Fruit fly (Drosophila melanogaster): ENCODE data around the gene CG1607.
A peak's percentile ranks its signal among the peaks of the same experiment; 100 is the strongest.

dm6 chr3R:31405277-31406207 lies 23.6 kb downstream of the CG1607 start, which contains the start of gene PNPase:
- no peak for TF ChIP-seq CG11294 (GFP tag; IDR thresholded peaks at IDR 0.05)
- no peak for TF ChIP-seq CG32006 (GFP tag; optimal IDR thresholded peaks at IDR 0.05)
- no peak for TF ChIP-seq acj6 (GFP tag; optimal IDR thresholded peaks at IDR 0.05)
- TF ChIP-seq Ets96B (tag; optimal IDR thresholded peaks at IDR 0.05) = no peak
- peak; percentile 35 for TF ChIP-seq Eip78C (GFP tag)

Data from whole organism, prepupa.